Fruit fly (Drosophila melanogaster) whole organism, pupa: ENCODE data around the gene CIA30.

ENCODE experiments used
- CG10348 ChIP-seq: fragments of 200-800 bp; sonication (Bioruptor generic); IDR thresholded peaks from 2 replicates; pipeline ENCODE4 v1.3.6; 2022; ENCODE audit warnings: missing biosample characterization, missing genetic modification characterization
- CG12605 ChIP-seq: fragments of 200-800 bp; sonication (Bioruptor generic); IDR thresholded peaks from 2 replicates; pipeline ENCODE4 v1.3.6; 2022; ENCODE audit warnings: missing biosample characterization, missing genetic modification characterization
- CG13204 ChIP-seq: fragments of 200-800 bp; sonication (Bioruptor generic); optimal IDR thresholded peaks from 2 replicates; lab custom pipeline; 2018; ENCODE audit warnings: missing biosample characterization, mild to moderate bottlenecking, missing genetic modification characterization, moderate library complexity
- CG14655 ChIP-seq: fragments of 200-800 bp; sonication (Bioruptor generic); optimal IDR thresholded peaks from 3 replicates; lab custom pipeline; 2017; ENCODE audit warnings: mild to moderate bottlenecking, missing biosample characterization, missing genetic modification reagents, missing genetic modification characterization
- CG15710 ChIP-seq: fragments of 200-800 bp; sonication (Bioruptor generic); optimal IDR thresholded peaks from 2 replicates; lab custom pipeline; 2018; ENCODE audit warnings: missing biosample characterization, mild to moderate bottlenecking, missing genetic modification characterization, moderate library complexity
- CG17806 ChIP-seq: fragments of 200-800 bp; sonication (Bioruptor generic); optimal IDR thresholded peaks from 2 replicates; lab custom pipeline; 2018; ENCODE audit warnings: missing biosample characterization, mild to moderate bottlenecking, missing genetic modification characterization, moderate library complexity
- CG32121 ChIP-seq: fragments of 200-800 bp; sonication (Bioruptor generic); IDR thresholded peaks from 2 replicates; pipeline ENCODE4 v1.3.6; 2022; ENCODE audit warnings: missing biosample characterization, missing genetic modification characterization
- CG34367 ChIP-seq: fragments of 200-800 bp; sonication (Bioruptor generic); optimal IDR thresholded peaks from 2 replicates; lab custom pipeline; 2018; ENCODE audit warnings: missing biosample characterization, mild to moderate bottlenecking, missing genetic modification characterization
- CG4496 ChIP-seq: fragments of 200-800 bp; sonication (Bioruptor generic); IDR thresholded peaks from 3 replicates; pipeline ENCODE4 v1.3.6; 2022; ENCODE audit warnings: missing biosample characterization, missing genetic modification characterization
- CG8159 ChIP-seq: fragments of 200-800 bp; sonication (Bioruptor generic); optimal IDR thresholded peaks from 3 replicates; lab custom pipeline; 2018; ENCODE audit warnings: missing biosample characterization, mild to moderate bottlenecking, missing genetic modification characterization, moderate library complexity
- CG8301 ChIP-seq: fragments of 200-800 bp; sonication (Bioruptor generic); optimal IDR thresholded peaks from 2 replicates; lab custom pipeline; 2018; ENCODE audit warnings: missing biosample characterization, mild to moderate bottlenecking, missing genetic modification characterization
- CG9948 ChIP-seq: fragments of 200-800 bp; sonication (Bioruptor generic); optimal IDR thresholded peaks from 2 replicates; lab custom pipeline; 2018; ENCODE audit warnings: missing biosample characterization, mild to moderate bottlenecking, missing genetic modification characterization, moderate library complexity
- D1 ChIP-seq: fragments of 200-800 bp; sonication (Bioruptor generic); optimal IDR thresholded peaks from 2 replicates; lab custom pipeline; 2018; ENCODE audit warnings: missing biosample characterization, mild to moderate bottlenecking, missing genetic modification characterization, moderate library complexity
- EcR ChIP-seq: fragments of 200-800 bp; sonication (Bioruptor generic); optimal IDR thresholded peaks from 3 replicates; lab custom pipeline; 2019; ENCODE audit warnings: missing biosample characterization, missing genetic modification characterization, mild to moderate bottlenecking, moderate library complexity, missing genetic modification reagents
- Ets98B ChIP-seq: fragments of 200-800 bp; sonication (Bioruptor generic); IDR thresholded peaks from 2 replicates; pipeline ENCODE4 v1.3.6; 2022; ENCODE audit warnings: missing biosample characterization, missing genetic modification characterization
- Pif1A ChIP-seq: fragments of 200-800 bp; sonication (Bioruptor generic); optimal IDR thresholded peaks from 3 replicates; lab custom pipeline; 2016; ENCODE audit warnings: missing biosample characterization, missing genetic modification characterization
- Pif1B ChIP-seq: fragments of 200-800 bp; sonication (Bioruptor generic); optimal IDR thresholded peaks from 3 replicates; lab custom pipeline; 2016; ENCODE audit warnings: missing biosample characterization, missing genetic modification characterization
- Snoo ChIP-seq: fragments of 200-800 bp; sonication (Bioruptor generic); optimal IDR thresholded peaks from 3 replicates; lab custom pipeline; 2017; ENCODE audit warnings: missing biosample characterization, mild to moderate bottlenecking, missing genetic modification characterization, inconsistent platforms
- fd96Ca ChIP-seq: fragments of 200-800 bp; sonication (Bioruptor generic); IDR thresholded peaks from 3 replicates; pipeline ENCODE4 v1.3.6; 2022; ENCODE audit warnings: missing biosample characterization, missing genetic modification characterization
- gl ChIP-seq: fragments of 200-800 bp; sonication (Bioruptor generic); optimal IDR thresholded peaks from 2 replicates; lab custom pipeline; 2018; ENCODE audit warnings: missing biosample characterization, mild to moderate bottlenecking, missing genetic modification characterization
- rn ChIP-seq: fragments of 200-800 bp; sonication (Bioruptor generic); IDR thresholded peaks from 2 replicates; pipeline ENCODE4 v1.3.6; 2022; ENCODE audit warnings: missing biosample characterization, missing genetic modification characterization

The CIA30 gene

DNA sequence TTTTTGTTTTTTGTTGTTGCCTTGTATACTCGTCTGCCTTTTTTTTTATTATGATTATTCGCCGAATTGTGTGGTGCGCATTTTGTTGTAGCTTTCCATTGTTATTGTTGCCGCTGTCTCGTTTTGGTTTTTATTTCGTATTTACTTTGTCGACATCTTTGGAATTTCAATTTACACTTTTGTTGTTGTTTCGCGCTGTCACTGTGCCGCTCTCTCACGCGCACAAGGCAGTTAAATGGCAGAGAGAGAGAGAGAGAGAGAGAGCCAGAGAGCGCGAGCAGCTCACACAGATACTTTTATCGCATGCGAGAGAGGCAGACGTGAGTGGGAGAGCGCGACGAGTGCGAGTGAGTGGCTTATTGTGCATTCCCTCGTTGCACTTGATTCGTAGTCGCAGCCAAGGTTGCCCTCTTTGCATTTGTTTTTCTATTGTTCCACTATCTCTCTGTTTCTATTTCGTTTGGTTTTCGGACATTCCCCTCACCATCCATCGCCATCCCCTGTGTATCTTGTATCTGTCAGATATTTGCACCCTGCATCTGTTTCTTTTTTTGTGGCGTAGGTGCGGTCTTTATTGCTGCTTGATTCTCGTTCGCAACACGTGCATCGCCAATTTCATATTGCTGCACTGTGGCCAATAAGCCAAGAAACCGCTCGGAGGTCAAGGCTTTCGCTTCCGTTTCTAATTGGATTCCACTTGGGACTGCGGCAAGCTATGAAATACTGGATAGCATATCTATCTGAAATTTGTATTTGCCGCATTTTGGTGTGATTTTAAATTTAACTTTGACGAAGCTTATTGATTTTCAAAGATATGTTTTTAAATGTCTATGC is 37.8 kb downstream of the CIA30 start:
- TF ChIP-seq EcR (GFP tag; lab: Kevin White, UChicago) (peak; percentile 41), Snoo (tag; lab: Kevin White, UChicago) (no peak), Ets98B (GFP tag; lab: Robert Waterston, UW) (peak; percentile 56; the same call in 1 of the 2 replicates), D1 (tag; lab: Kevin White, UChicago) (no peak), CG9948 (no peak), gl (tag; lab: Kevin White, UChicago) (peak; percentile 9), CG13204 (GFP tag; lab: Kevin White, UChicago) (peak; percentile 50), CG14655 (GFP tag; lab: Kevin White, UChicago) (no peak), fd96Ca (peak; percentile 47; the same call in 2 of the 3 replicates), CG32121 (GFP tag; lab: Robert Waterston, UW) (peak; percentile 26; the same call in 1 of the 2 replicates)

DNA sequence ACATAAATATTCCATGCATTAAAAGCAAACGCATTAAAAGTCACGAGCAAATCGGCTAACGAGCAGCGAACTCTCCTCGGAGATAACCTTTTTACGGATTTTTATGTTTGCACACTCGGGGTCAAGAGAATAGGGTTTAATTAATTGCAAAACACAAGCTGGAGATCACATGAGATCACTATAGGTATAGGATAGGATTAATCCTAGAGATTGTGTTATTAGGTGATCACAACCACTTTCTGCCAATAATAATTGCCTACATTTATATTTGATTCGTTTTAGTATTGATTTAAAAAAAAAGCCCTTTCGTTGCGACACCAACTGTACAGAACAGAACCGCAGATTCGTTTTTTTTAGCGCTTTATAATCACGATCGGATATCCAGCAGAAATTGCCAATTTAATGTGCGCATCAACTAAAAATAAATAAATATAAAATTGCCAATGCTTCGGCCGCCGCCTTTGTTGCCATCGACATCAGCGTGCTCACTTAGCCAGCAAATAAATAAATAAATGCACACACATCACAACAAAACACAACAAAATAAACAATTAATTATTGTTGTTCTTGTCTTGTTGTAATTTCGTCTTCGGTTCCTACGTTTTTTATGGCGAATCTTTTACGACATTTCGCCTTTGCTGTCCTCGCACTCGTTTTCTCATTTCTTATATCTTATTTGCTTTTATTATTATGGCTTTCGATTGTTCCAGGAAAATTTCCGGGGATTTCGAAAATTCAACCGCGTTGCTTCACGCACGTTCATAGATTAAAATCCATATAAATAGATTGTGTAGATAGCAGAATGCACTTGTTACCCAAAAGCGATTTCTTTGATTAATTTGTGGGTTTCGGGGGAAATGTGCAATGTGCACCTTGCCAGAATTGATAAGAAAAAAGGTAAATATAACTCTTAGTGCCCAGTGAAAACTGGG is 39.3 kb downstream of the CIA30 start:
- TF ChIP-seq CG17806 (tag; lab: Kevin White, UChicago) (peak; percentile 5), CG14655 (GFP tag; lab: Kevin White, UChicago) (peak; percentile 7), CG9948 (peak; percentile 7), gl (tag; lab: Kevin White, UChicago) (no peak), CG8159 (tag; lab: Kevin White, UChicago) (peak; percentile 59), Snoo (tag; lab: Kevin White, UChicago) (no peak)

- TF ChIP-seq D1 (tag; lab: Kevin White, UChicago): no peak
- TF ChIP-seq EcR (GFP tag; lab: Kevin White, UChicago): no peak
- no peak for TF ChIP-seq CG4496 (GFP tag; lab: Robert Waterston, UW)
- TF ChIP-seq CG12605 (GFP tag; lab: Robert Waterston, UW): no peak
- TF ChIP-seq CG13204 (GFP tag; lab: Kevin White, UChicago): no peak
- TF ChIP-seq CG8159 (tag; lab: Kevin White, UChicago): no peak
- TF ChIP-seq CG8301 (tag; lab: Kevin White, UChicago): no peak
- TF ChIP-seq CG15710 (tag; lab: Kevin White, UChicago): no peak
- no peak for TF ChIP-seq Ets98B (GFP tag; lab: Robert Waterston, UW)
- no peak for TF ChIP-seq Snoo (tag; lab: Kevin White, UChicago)
- TF ChIP-seq CG34367 (tag; lab: Kevin White, UChicago): no peak
- no peak for TF ChIP-seq Pif1A (GFP tag; lab: Kevin White, UChicago)
- no peak for TF ChIP-seq gl (tag; lab: Kevin White, UChicago)
- TF ChIP-seq CG10348 (GFP tag; lab: Robert Waterston, UW): no peak
These were observed 40.4 kb downstream of the CIA30 start for dm6 chr3R:29777213-29777612.

dm6 chr3R:29778139-29778984 is 41.6 kb downstream of the CIA30 start:
- TF ChIP-seq rn (GFP tag; lab: Robert Waterston, UW) (no peak), CG9948 (peak; percentile 56), CG13204 (GFP tag; lab: Kevin White, UChicago) (peak; percentile 26), CG8301 (tag; lab: Kevin White, UChicago) (peak; percentile 19), Pif1B (GFP tag; lab: Kevin White, UChicago) (peak; percentile 22), CG8159 (tag; lab: Kevin White, UChicago) (peak; percentile 66), fd96Ca (0 out of 3 replicates have a peak, but pooled peaks have one; percentile 32), CG15710 (tag; lab: Kevin White, UChicago) (peak; percentile 50), CG32121 (GFP tag; lab: Robert Waterston, UW) (no peak), CG14655 (GFP tag; lab: Kevin White, UChicago) (peak; percentile 39), CG12605 (GFP tag; lab: Robert Waterston, UW) (peak; percentile 33; the same call in 1 of the 2 replicates), CG10348 (GFP tag; lab: Robert Waterston, UW) (no peak), Ets98B (GFP tag; lab: Robert Waterston, UW) (no peak; the same call in 1 of the 2 replicates), EcR (GFP tag; lab: Kevin White, UChicago) (peak; percentile 68), CG4496 (GFP tag; lab: Robert Waterston, UW) (0 out of 3 replicates have a peak, but pooled peaks have one; percentile 8), gl (tag; lab: Kevin White, UChicago) (no peak), CG34367 (tag; lab: Kevin White, UChicago) (peak; percentile 39), Snoo (tag; lab: Kevin White, UChicago) (peak; percentile 60), D1 (tag; lab: Kevin White, UChicago) (no peak), CG17806 (tag; lab: Kevin White, UChicago) (peak; percentile 36), Pif1A (GFP tag; lab: Kevin White, UChicago) (peak; percentile 62)
- TF ChIP-seq, all 21 proteins: peak for 15
